Fruit fly (Drosophila melanogaster): ENCODE measurements around the gene CG13003.

Gene CG13003

dm6 chrX:16854746-16855145 lies 21.6 kb downstream of the CG13003 start (continued):
- peak; percentile 36; the same call in 1 of the 2 replicates for TF ChIP-seq onecut (GFP tag; IDR thresholded peaks at IDR 0.05)
- TF ChIP-seq row (GFP tag; IDR thresholded peaks at IDR 0.05), result peak; percentile 49; the same call in 2 of the 3 replicates
- peak; percentile 23 for TF ChIP-seq CG17829 (tag; optimal IDR thresholded peaks at IDR 0.05)
- no peak for TF ChIP-seq dimm (GFP tag; IDR thresholded peaks at IDR 0.05)
- peak; percentile 7 for TF ChIP-seq scrt (GFP tag; optimal IDR thresholded peaks at IDR 0.05)
- TF ChIP-seq CG15601 (tag; optimal IDR thresholded peaks at IDR 0.05), result peak; percentile 39
- peak; percentile 44 for TF ChIP-seq Ssrp (tag; optimal IDR thresholded peaks at IDR 0.05)
- TF ChIP-seq CG6683 (GFP tag; optimal IDR thresholded peaks at IDR 0.05), result peak; percentile 6
- TF ChIP-seq dysf (GFP tag; IDR thresholded peaks at IDR 0.05), result peak; percentile 62; the same call in 2 of the 3 replicates
- TF ChIP-seq Vsx1 (GFP tag; optimal IDR thresholded peaks at IDR 0.05), result peak; percentile 31
- TF ChIP-seq B-H1 (GFP tag; IDR thresholded peaks at IDR 0.05), result 0 out of 3 replicates have a peak, but pooled peaks have one; percentile 10
- TF ChIP-seq tx (GFP tag; optimal IDR thresholded peaks at IDR 0.05), result no peak
- no peak for TF ChIP-seq bigmax (GFP tag; optimal IDR thresholded peaks at IDR 0.05)
- peak; percentile 59 for TF ChIP-seq CG11696 (GFP tag; IDR thresholded peaks at IDR 0.05)
- peak; percentile 77 for TF ChIP-seq Sox100B (GFP tag; optimal IDR thresholded peaks at IDR 0.05)
- peak; percentile 33 for TF ChIP-seq CG14710 (tag; optimal IDR thresholded peaks at IDR 0.05)
- no peak for TF ChIP-seq amos (GFP tag; IDR thresholded peaks at IDR 0.05; ENCODE audit: partially characterized antibody)
- peak; percentile 2 for TF ChIP-seq trem (tag; optimal IDR thresholded peaks at IDR 0.05)
- TF ChIP-seq CG3847 (GFP tag; IDR thresholded peaks at IDR 0.05), result no peak
- TF ChIP-seq sim (GFP tag; IDR thresholded peaks at IDR 0.05), result no peak
- peak; percentile 52 for TF ChIP-seq org-1 (GFP tag; optimal IDR thresholded peaks at IDR 0.05)
- TF ChIP-seq Ada2b (GFP tag; IDR thresholded peaks at IDR 0.05), result peak; percentile 45
- TF ChIP-seq cad (GFP tag; optimal IDR thresholded peaks at IDR 0.05), result no peak
- no peak for TF ChIP-seq rib (GFP tag; IDR thresholded peaks at IDR 0.05)
- TF ChIP-seq mld (GFP tag; IDR thresholded peaks at IDR 0.05; ENCODE audit: partially characterized antibody), result no peak
- TF ChIP-seq CG4328 (GFP tag; optimal IDR thresholded peaks at IDR 0.05), result peak; percentile 12
- TF ChIP-seq sisA (GFP tag; IDR thresholded peaks at IDR 0.05), result peak; percentile 51; the same call in 1 of the 2 replicates
- TF ChIP-seq CG17361 (GFP tag; IDR thresholded peaks at IDR 0.05), result peak; percentile 74
- TF ChIP-seq CG2120 (GFP tag; optimal IDR thresholded peaks at IDR 0.05), result peak; percentile 30
- peak; percentile 2 for TF ChIP-seq Dip3 (GFP tag; optimal IDR thresholded peaks at IDR 0.05)
- TF ChIP-seq Rx (GFP tag; IDR thresholded peaks at IDR 0.05), result no peak
- peak; percentile 47 for TF ChIP-seq CG18599 (GFP tag; optimal IDR thresholded peaks at IDR 0.05)
- no peak for TF ChIP-seq CG6765 (GFP tag; optimal IDR thresholded peaks at IDR 0.05)
- no peak for TF ChIP-seq Oaz (GFP tag; IDR thresholded peaks at IDR 0.05)
- peak; percentile 57 for TF ChIP-seq lab (GFP tag; optimal IDR thresholded peaks at IDR 0.05)
- peak; percentile 68 for TF ChIP-seq CG10979 (tag; optimal IDR thresholded peaks at IDR 0.05)
- peak; percentile 54 for TF ChIP-seq Meics (GFP tag; optimal IDR thresholded peaks at IDR 0.05)
- TF ChIP-seq CG17612 (GFP tag; IDR thresholded peaks at IDR 0.05), result no peak
- peak; percentile 45 for TF ChIP-seq CG12219 (GFP tag; optimal IDR thresholded peaks at IDR 0.05)
- no peak for TF ChIP-seq prd (optimal IDR thresholded peaks at IDR 0.05)
- peak; percentile 42; the same call in 2 of the 3 replicates for TF ChIP-seq prd (GFP tag; IDR thresholded peaks at IDR 0.05)
- TF ChIP-seq tll (GFP tag; optimal IDR thresholded peaks at IDR 0.05), result no peak
- no peak for TF ChIP-seq CG2129 (GFP tag; IDR thresholded peaks at IDR 0.05; ENCODE audit: partially characterized antibody)
- TF ChIP-seq pnt (GFP tag; optimal IDR thresholded peaks at IDR 0.05), result no peak
- no peak for TF ChIP-seq pita (GFP tag; optimal IDR thresholded peaks at IDR 0.05)
- TF ChIP-seq sob (GFP tag; IDR thresholded peaks at IDR 0.05), result 0 out of 2 replicates have a peak, but pooled peaks have one; percentile 33
- peak; percentile 75 for TF ChIP-seq Oli (tag; optimal IDR thresholded peaks at IDR 0.05)
- peak; percentile 77 for TF ChIP-seq gem (tag; optimal IDR thresholded peaks at IDR 0.05)
- 0 out of 3 replicates have a peak, but pooled peaks have one; percentile 33 for TF ChIP-seq so (GFP tag; IDR thresholded peaks at IDR 0.05)
- TF ChIP-seq ttk (GFP tag; IDR thresholded peaks at IDR 0.05), result peak; percentile 47; the same call in 1 of the 2 replicates
- peak; percentile 55 for TF ChIP-seq CG8388 (GFP tag; optimal IDR thresholded peaks at IDR 0.05)
